Fruit fly (Drosophila melanogaster) whole organism, embryonic: ENCODE data around the gene schlank.
A peak's percentile ranks its signal among the peaks of the same experiment; 100 is the strongest.

ENCODE experiments used
- Asciz ChIP-seq: fragments of 200-800 bp; sonication (Bioruptor generic); optimal IDR thresholded peaks from 2 replicates; lab custom pipeline; 2017; ENCODE audit warnings: missing biosample characterization, mild to moderate bottlenecking, missing genetic modification characterization, missing genetic modification reagents
- Blimp-1 ChIP-seq: fragments of 200-800 bp; sonication (Bioruptor generic); optimal IDR thresholded peaks from 3 replicates; lab custom pipeline; 2018; ENCODE audit warnings: missing biosample characterization, missing genetic modification characterization, mild to moderate bottlenecking, moderate library complexity, missing genetic modification reagents
- CG10543 ChIP-seq: fragments of 200-800 bp; sonication (Bioruptor generic); optimal IDR thresholded peaks from 3 replicates; lab custom pipeline; 2017; ENCODE audit warnings: missing biosample characterization, mild to moderate bottlenecking, missing genetic modification characterization, moderate library complexity
- CG12071 ChIP-seq: fragments of 200-800 bp; sonication (Bioruptor generic); optimal IDR thresholded peaks from 3 replicates; lab custom pipeline; 2018; ENCODE audit warnings: missing biosample characterization, mild to moderate bottlenecking, missing genetic modification characterization
- CG12219 ChIP-seq: fragments of 200-800 bp; sonication (Bioruptor generic); optimal IDR thresholded peaks from 3 replicates; lab custom pipeline; 2018; ENCODE audit warnings: missing biosample characterization, mild to moderate bottlenecking, missing genetic modification characterization
- CG13123 ChIP-seq: fragments of 200-800 bp; sonication (Bioruptor generic); optimal IDR thresholded peaks from 2 replicates; lab custom pipeline; 2016; ENCODE audit warnings: missing biosample characterization, missing genetic modification characterization
- CG13894 ChIP-seq: fragments of 200-800 bp; sonication (Bioruptor generic); optimal IDR thresholded peaks from 3 replicates; lab custom pipeline; 2018; ENCODE audit warnings: missing biosample characterization, mild to moderate bottlenecking, missing genetic modification characterization, moderate library complexity
- CG15011 ChIP-seq: fragments of 200-800 bp; sonication (Bioruptor generic); optimal IDR thresholded peaks from 3 replicates; lab custom pipeline; 2018; ENCODE audit warnings: missing biosample characterization, mild to moderate bottlenecking, missing genetic modification characterization
- CG16863 ChIP-seq: fragments of 200-800 bp; sonication (Bioruptor generic); optimal IDR thresholded peaks from 3 replicates; lab custom pipeline; 2016; ENCODE audit warnings: missing biosample characterization, missing genetic modification characterization
- CG17186 ChIP-seq: fragments of 200-800 bp; sonication (Bioruptor generic); optimal IDR thresholded peaks from 3 replicates; lab custom pipeline; 2017; ENCODE audit warnings: missing biosample characterization, missing genetic modification reagents, missing genetic modification characterization
- CG17829 ChIP-seq: fragments of 200-800 bp; optimal IDR thresholded peaks from 2 replicates; lab custom pipeline; 2019; ENCODE audit warnings: missing biosample characterization, mild to moderate bottlenecking, missing genetic modification characterization, moderate library complexity
- CG1792 ChIP-seq: fragments of 200-800 bp; sonication (Bioruptor generic); optimal IDR thresholded peaks from 2 replicates; lab custom pipeline; 2016; ENCODE audit warnings: missing biosample characterization, missing genetic modification characterization
- CG18764 ChIP-seq: fragments of 200-800 bp; sonication (Bioruptor generic); optimal IDR thresholded peaks from 3 replicates; lab custom pipeline; 2016; ENCODE audit warnings: missing biosample characterization, missing genetic modification characterization
- CG33557 ChIP-seq: fragments of 200-800 bp; sonication (Bioruptor generic); optimal IDR thresholded peaks from 2 replicates; lab custom pipeline; 2019; ENCODE audit warnings: missing biosample characterization, mild to moderate bottlenecking, missing genetic modification characterization, moderate library complexity
- CG34422 ChIP-seq: fragments of 200-800 bp; sonication (Bioruptor generic); IDR thresholded peaks from 3 replicates; pipeline ENCODE4 v1.3.6; 2022; ENCODE audit warnings: missing biosample characterization, missing genetic modification characterization
- CG4730 ChIP-seq: fragments of 200-800 bp; sonication (Bioruptor generic); IDR thresholded peaks from 2 replicates; pipeline ENCODE4 v1.3.6; 2022; ENCODE audit warnings: missing biosample characterization, missing genetic modification characterization
- CG5953 ChIP-seq: fragments of 200-800 bp; sonication (Bioruptor generic); IDR thresholded peaks from 2 replicates; pipeline ENCODE4 v1.3.6; 2022; ENCODE audit warnings: missing biosample characterization, missing genetic modification characterization
- CG6683 ChIP-seq: fragments of 200-800 bp; sonication (Bioruptor generic); optimal IDR thresholded peaks from 2 replicates; lab custom pipeline; 2017; ENCODE audit warnings: missing biosample characterization, mild to moderate bottlenecking, missing genetic modification characterization, missing genetic modification reagents
- CG7928 ChIP-seq: fragments of 200-800 bp; sonication (Bioruptor generic); optimal IDR thresholded peaks from 2 replicates; lab custom pipeline; 2017; ENCODE audit warnings: missing biosample characterization, mild to moderate bottlenecking, missing genetic modification characterization
- CG8924 ChIP-seq: fragments of 200-800 bp; optimal IDR thresholded peaks from 3 replicates; lab custom pipeline; 2019; ENCODE audit warnings: missing biosample characterization, mild to moderate bottlenecking, missing genetic modification characterization, moderate library complexity
- Chrac-16 ChIP-seq: fragments of 200-800 bp; sonication (Bioruptor generic); optimal IDR thresholded peaks from 3 replicates; lab custom pipeline; 2016; ENCODE audit warnings: missing biosample characterization, missing genetic modification characterization
- D19A ChIP-seq: fragments of 200-800 bp; optimal IDR thresholded peaks from 3 replicates; lab custom pipeline; 2019; ENCODE audit warnings: missing biosample characterization, mild to moderate bottlenecking, missing genetic modification characterization, moderate library complexity
- Dad ChIP-seq: fragments of 200-800 bp; sonication (Bioruptor generic); optimal IDR thresholded peaks from 3 replicates; lab custom pipeline; 2016; ENCODE audit warnings: missing biosample characterization, missing genetic modification characterization
- Dref ChIP-seq: fragments of 200-800 bp; sonication (Bioruptor generic); IDR thresholded peaks from 2 replicates; pipeline ENCODE4 v1.3.6; 2022; ENCODE audit warnings: missing biosample characterization, missing genetic modification characterization
- Eip74EF ChIP-seq, 2 experiments: fragments of 200-800 bp in 1 of 2; fragments of >200 bp in 1 of 2; sonication (Bioruptor generic) in 1 of 2; optimal IDR thresholded peaks; 2 replicates each; lab custom pipeline; 2017 to 2019; ENCODE audit warnings: missing biosample characterization in 2 of 2, missing genetic modification characterization in 2 of 2, mild to moderate bottlenecking in 1 of 2, moderate library complexity in 1 of 2
- Gug ChIP-seq: fragments of 200-800 bp; sonication (Bioruptor generic); IDR thresholded peaks from 4 replicates; pipeline ENCODE4 v1.3.6; 2022; ENCODE audit warnings: missing biosample characterization, missing genetic modification characterization
- Mrtf ChIP-seq: fragments of 200-800 bp; sonication (Bioruptor generic); IDR thresholded peaks from 3 replicates; pipeline ENCODE4 v1.3.6; 2022; ENCODE audit warnings: missing biosample characterization, missing genetic modification characterization
- TFAM ChIP-seq: fragments of 200-800 bp; sonication (Bioruptor generic); optimal IDR thresholded peaks from 2 replicates; lab custom pipeline; 2017; ENCODE audit warnings: missing biosample characterization, missing genetic modification characterization, inconsistent platforms
- Xbp1 ChIP-seq: fragments of 200-800 bp; sonication (Bioruptor generic); optimal IDR thresholded peaks from 3 replicates; lab custom pipeline; 2016; ENCODE audit warnings: missing biosample characterization, mild to moderate bottlenecking, missing genetic modification characterization
- Xrp1 ChIP-seq: fragments of 200-800 bp; sonication (Bioruptor generic); IDR thresholded peaks from 2 replicates; pipeline ENCODE4 v1.3.6; 2022; ENCODE audit warnings: missing biosample characterization, missing genetic modification characterization
- bbx ChIP-seq: fragments of 200-800 bp; sonication (Bioruptor generic); IDR thresholded peaks from 2 replicates; pipeline ENCODE4 v1.3.6; 2022; ENCODE audit warnings: missing biosample characterization, missing genetic modification characterization; ENCODE audit not compliant: partially characterized antibody
- br ChIP-seq: fragments of >200 bp; optimal IDR thresholded peaks from 2 replicates; lab custom pipeline; 2017
- bsh ChIP-seq, 2 experiments: fragments of 200-800 bp; sonication (Bioruptor generic); optimal IDR thresholded peaks; 2 replicates each; lab custom pipeline; 2017 to 2018; ENCODE audit warnings: mild to moderate bottlenecking in 2 of 2, missing biosample characterization in 2 of 2, missing genetic modification characterization in 2 of 2, moderate library complexity in 1 of 2
- cg ChIP-seq: fragments of 200-800 bp; sonication (Bioruptor generic); optimal IDR thresholded peaks from 3 replicates; lab custom pipeline; 2019; ENCODE audit warnings: missing biosample characterization, mild to moderate bottlenecking, missing genetic modification characterization, moderate library complexity
- croc ChIP-seq: fragments of 200-800 bp; sonication (Bioruptor generic); conservative IDR thresholded peaks from 3 replicates; pipeline ENCODE4 v1.3.6; 2022; ENCODE audit warnings: missing biosample characterization, missing genetic modification characterization
- esg ChIP-seq: fragments of 200-800 bp; sonication (Bioruptor generic); conservative IDR thresholded peaks from 2 replicates; pipeline ENCODE4 v1.3.6; 2022; ENCODE audit warnings: missing biosample characterization, missing genetic modification characterization
- ftz-f1 ChIP-seq: fragments of 200-800 bp; sonication (Bioruptor generic); optimal IDR thresholded peaks from 2 replicates; lab custom pipeline; 2016; ENCODE audit warnings: missing biosample characterization, missing genetic modification characterization
- gt ChIP-seq: fragments of 200-800 bp; sonication (Bioruptor generic); IDR thresholded peaks from 2 replicates; pipeline ENCODE4 v1.3.6; 2022; ENCODE audit warnings: missing biosample characterization, missing genetic modification characterization
- hb ChIP-seq: fragments of 200-800 bp; sonication (Bioruptor generic); IDR thresholded peaks from 3 replicates; pipeline ENCODE4 v1.3.6; 2022; ENCODE audit warnings: missing biosample characterization, missing genetic modification characterization; ENCODE audit not compliant: partially characterized antibody
- hkb ChIP-seq, 2 experiments: fragments of 200-800 bp in 1 of 2; fragments of >200 bp in 1 of 2; sonication (Bioruptor generic) in 1 of 2; IDR thresholded peaks in 1 of 2; optimal IDR thresholded peaks in 1 of 2; 2 replicates each; pipeline versions ENCODE4 v1.3.6 to Lab custom; 2017 to 2022; ENCODE audit warnings: missing biosample characterization in 1 of 2, missing genetic modification characterization in 1 of 2
- hth ChIP-seq: fragments of >200 bp; optimal IDR thresholded peaks from 2 replicates; lab custom pipeline; 2017; ENCODE audit warnings: inconsistent platforms
- kay ChIP-seq: fragments of 200-800 bp; sonication (Bioruptor generic); optimal IDR thresholded peaks from 2 replicates; lab custom pipeline; 2016; ENCODE audit warnings: missing biosample characterization, missing genetic modification characterization
- mirr ChIP-seq: fragments of 200-800 bp; sonication (Bioruptor generic); optimal IDR thresholded peaks from 3 replicates; lab custom pipeline; 2018; ENCODE audit warnings: missing biosample characterization, mild to moderate bottlenecking, missing genetic modification characterization
- onecut ChIP-seq: fragments of 200-800 bp; sonication (Bioruptor generic); IDR thresholded peaks from 2 replicates; pipeline ENCODE4 v1.3.6; 2022; ENCODE audit warnings: missing biosample characterization, missing genetic modification characterization
- otp ChIP-seq: fragments of 200-800 bp; sonication (Bioruptor generic); IDR thresholded peaks from 3 replicates; pipeline ENCODE4, ENCODE4 v1.3.6; 2022; ENCODE audit warnings: missing biosample characterization, missing genetic modification characterization
- pum ChIP-seq: fragments of 200-800 bp; sonication (Bioruptor generic); optimal IDR thresholded peaks from 2 replicates; lab custom pipeline; 2016; ENCODE audit warnings: missing biosample characterization, missing genetic modification characterization
- sc ChIP-seq, 3 experiments: fragments of >200 bp in 2 of 3; fragments of 200-800 bp in 1 of 3; sonication (Bioruptor generic) in 1 of 3; optimal IDR thresholded peaks; 2 replicates in 2 of 3; 3 replicates in 1 of 3; lab custom pipeline; 2017; ENCODE audit warnings: mild to moderate bottlenecking in 1 of 3, missing biosample characterization in 1 of 3, missing genetic modification characterization in 1 of 3, missing genetic modification reagents in 1 of 3
- vnd ChIP-seq: fragments of 200-800 bp; sonication (Bioruptor generic); IDR thresholded peaks from 3 replicates; pipeline ENCODE4 v1.3.6; 2022; ENCODE audit warnings: missing biosample characterization, missing genetic modification characterization; ENCODE audit not compliant: partially characterized antibody
- wdn ChIP-seq: fragments of 200-800 bp; sonication (Bioruptor generic); IDR thresholded peaks from 2 replicates; pipeline ENCODE4 v1.3.6; 2022; ENCODE audit warnings: missing biosample characterization, missing genetic modification characterization

schlank gene

dm6 chrX:6265456-6265877, 1.6 kb downstream of the schlank start (continued):
- TF ChIP-seq mirr (GFP tag; lab: Kevin White, UChicago) (peak; percentile 75), CG18764 (peak; percentile 91), hkb (optimal IDR thresholded peaks at IDR 0.05; lab: Kevin White, UChicago) (no peak), hkb (GFP tag; IDR thresholded peaks at IDR 0.05; lab: Robert Waterston, UW) (peak; percentile 97), onecut (GFP tag; lab: Robert Waterston, UW) (peak; percentile 89), Dref (GFP tag; lab: Robert Waterston, UW) (0 out of 2 replicates have a peak, but pooled peaks have one; percentile 23), Xbp1 (GFP tag; lab: Kevin White, UChicago) (peak; percentile 97), CG8924 (tag; lab: Kevin White, UChicago) (peak; percentile 97), Xrp1 (GFP tag; lab: Robert Waterston, UW) (peak; percentile 96), CG15011 (GFP tag; lab: Kevin White, UChicago) (peak; percentile 90), esg (GFP tag; lab: Robert Waterston, UW) (peak; percentile 94), CG10543 (GFP tag; lab: Kevin White, UChicago) (peak; percentile 91), CG7928 (GFP tag; lab: Kevin White, UChicago) (peak; percentile 66), hth (lab: Kevin White, UChicago) (no peak), bsh (GFP tag; optimal IDR thresholded peaks at IDR 0.05; lab: Kevin White, UChicago) (peak; percentile 91 to 96), CG5953 (GFP tag; lab: Robert Waterston, UW) (peak; percentile 89), ftz-f1 (GFP tag; lab: Kevin White, UChicago) (no peak), Mrtf (GFP tag; lab: Robert Waterston, UW) (peak; percentile 93), sc (optimal IDR thresholded peaks at IDR 0.05; lab: Kevin White, UChicago) (no peak), sc (GFP tag; optimal IDR thresholded peaks at IDR 0.05; lab: Kevin White, UChicago) (peak; percentile 92), gt (GFP tag; lab: Robert Waterston, UW) (peak; percentile 85), bbx (GFP tag; lab: Robert Waterston, UW) (no peak), cg (no peak), Dad (GFP tag; lab: Kevin White, UChicago) (peak; percentile 96), Chrac-16 (GFP tag; lab: Kevin White, UChicago) (peak; percentile 94), br (no peak), CG1792 (peak; percentile 85), CG6683 (GFP tag; lab: Kevin White, UChicago) (peak; percentile 87), Eip74EF (GFP tag; optimal IDR thresholded peaks at IDR 0.05; lab: Kevin White, UChicago) (peak in 1 of 2 experiments; percentile 97), CG34422 (GFP tag; lab: Robert Waterston, UW) (peak; percentile 96), CG13894 (peak; percentile 73), Blimp-1 (GFP tag; lab: Kevin White, UChicago) (peak; percentile 93), CG17829 (tag; lab: Kevin White, UChicago) (peak; percentile 96), CG13123 (peak; percentile 93), hb (0 out of 3 replicates have a peak, but pooled peaks have one; percentile 36), CG4730 (GFP tag; lab: Robert Waterston, UW) (peak; percentile 92), CG16863 (GFP tag; lab: Kevin White, UChicago) (peak; percentile 97), kay (GFP tag; lab: Kevin White, UChicago) (peak; percentile 92), CG17186 (GFP tag; lab: Kevin White, UChicago) (peak; percentile 87), otp (GFP tag; lab: Robert Waterston, UW) (peak; percentile 91), Gug (GFP tag; lab: Robert Waterston, UW) (peak; percentile 92), D19A (peak; percentile 93), CG33557 (GFP tag; lab: Kevin White, UChicago) (peak; percentile 65), wdn (GFP tag; lab: Robert Waterston, UW) (peak; percentile 91), croc (GFP tag; lab: Robert Waterston, UW) (peak; percentile 94), CG12219 (peak; percentile 95), pum (GFP tag; lab: Kevin White, UChicago) (peak; percentile 96), CG12071 (GFP tag; lab: Kevin White, UChicago) (peak; percentile 93), TFAM (GFP tag; lab: Kevin White, UChicago) (peak; percentile 83), Asciz (GFP tag; lab: Kevin White, UChicago) (peak; percentile 97), vnd (GFP tag; lab: Robert Waterston, UW) (0 out of 3 replicates have a peak, but pooled peaks have one; percentile 29)
